Worm (Caenorhabditis elegans) whole organism, L2 larva: ENCODE measurements around the gene par-5.

Experiments used
- ama-1 ChIP-seq: fragments of 150-350 bp; optimal IDR thresholded peaks from 2 replicates; lab custom pipeline; 2018; ENCODE audit warnings: inconsistent platforms
- elt-1 ChIP-seq: fragments of 150-350 bp; optimal IDR thresholded peaks from 2 replicates; lab custom pipeline; 2014; ENCODE audit warnings: missing biosample characterization, missing genetic modification characterization
- nhr-12 ChIP-seq: fragments of 150-350 bp; optimal IDR thresholded peaks from 2 replicates; lab custom pipeline; 2014; ENCODE audit warnings: missing biosample characterization, missing genetic modification characterization
- nhr-237 ChIP-seq: fragments of 150-350 bp; optimal IDR thresholded peaks from 2 replicates; lab custom pipeline; 2014; ENCODE audit warnings: missing biosample characterization, missing genetic modification characterization
- unc-55 ChIP-seq: fragments of 150-350 bp; sonication (generic microtip); optimal IDR thresholded peaks from 3 replicates; lab custom pipeline; 2014; ENCODE audit warnings: missing biosample characterization, missing genetic modification reagents, missing genetic modification characterization

- TF ChIP-seq unc-55 (GFP tag; lab: Kevin White, UChicago): no peak
- no peak for TF ChIP-seq nhr-237 (tag; lab: Kevin White, UChicago)
- TF ChIP-seq ama-1: no peak
- no peak for TF ChIP-seq nhr-12 (tag; lab: Kevin White, UChicago)
- TF ChIP-seq elt-1 (tag; lab: Kevin White, UChicago): no peak
These were observed 18.7 kb downstream of the par-5 start, which contains the start of gene H01G02.4 for ce11 chrIV:11803044-11803443.
